Fruit fly (Drosophila melanogaster) whole organism, wandering third instar larva: ENCODE results near the gene CG43293.

Source experiments
- Abd-B ChIP-seq: fragments of >200 bp; optimal IDR thresholded peaks from 2 replicates; lab custom pipeline; 2017; ENCODE audit warnings: missing biosample characterization, missing genetic modification characterization
- CG32264 ChIP-seq: fragments of 200-800 bp; sonication (Bioruptor generic); optimal IDR thresholded peaks from 2 replicates; lab custom pipeline; 2016; ENCODE audit warnings: missing biosample characterization, missing genetic modification characterization
- CrebA ChIP-seq: fragments of 200-800 bp; sonication (Bioruptor generic); optimal IDR thresholded peaks from 2 replicates; lab custom pipeline; 2016; ENCODE audit warnings: missing biosample characterization, mild to moderate bottlenecking, missing genetic modification characterization, borderline replicate concordance
- Dif ChIP-seq: fragments of 200-275, 200-300 bp; sonication (Bioruptor generic); optimal IDR thresholded peaks from 2 replicates; lab custom pipeline; 2018; ENCODE audit warnings: missing biosample characterization, missing genetic modification characterization; ENCODE audit not compliant: partially characterized antibody
- GATAd ChIP-seq: sonication (Bioruptor generic); optimal IDR thresholded peaks from 2 replicates; lab custom pipeline; 2016; ENCODE audit warnings: missing biosample characterization, missing genetic modification characterization
- HLH106 ChIP-seq: fragments of 200-800 bp; optimal IDR thresholded peaks from 3 replicates; lab custom pipeline; 2019; ENCODE audit warnings: missing biosample characterization, mild to moderate bottlenecking, missing genetic modification characterization, moderate library complexity
- Hnf4 ChIP-seq: fragments of 200-800 bp; sonication (Bioruptor generic); optimal IDR thresholded peaks from 2 replicates; lab custom pipeline; 2016; ENCODE audit warnings: missing biosample characterization, mild to moderate bottlenecking, missing genetic modification characterization
- Hr78 ChIP-seq: fragments of >200 bp; optimal IDR thresholded peaks from 2 replicates; lab custom pipeline; 2017; ENCODE audit warnings: missing biosample characterization, missing genetic modification characterization
- Hr83 ChIP-seq: fragments of 200-300 bp; sonication (Bioruptor generic); optimal IDR thresholded peaks from 2 replicates; lab custom pipeline; 2016; ENCODE audit warnings: missing biosample characterization, mild to moderate bottlenecking, missing genetic modification characterization, moderate library complexity; ENCODE audit not compliant: poor library complexity, severe bottlenecking
- Myc ChIP-seq: fragments of >200 bp; optimal IDR thresholded peaks from 2 replicates; lab custom pipeline; 2017
- N ChIP-seq: fragments of >200 bp; optimal IDR thresholded peaks from 2 replicates; lab custom pipeline; 2018; ENCODE audit warnings: missing biosample characterization, missing external identifiers, missing genetic modification characterization
- OdsH ChIP-seq: fragments of 200-800 bp; sonication (Bioruptor generic); optimal IDR thresholded peaks from 2 replicates; lab custom pipeline; 2016; ENCODE audit warnings: missing biosample characterization, mild to moderate bottlenecking, missing genetic modification characterization
- Rel ChIP-seq, 2 experiments: fragments of 200-800 bp; sonication (Bioruptor generic) in 1 of 2; optimal IDR thresholded peaks; 2 replicates in 1 of 2; 3 replicates in 1 of 2; lab custom pipeline; 2016 to 2019; ENCODE audit warnings: mild to moderate bottlenecking in 2 of 2, missing biosample characterization in 2 of 2, missing genetic modification characterization in 2 of 2, moderate library complexity in 1 of 2
- Sp1 ChIP-seq: fragments of 200-800 bp; sonication (Bioruptor generic); optimal IDR thresholded peaks from 3 replicates; lab custom pipeline; 2019; ENCODE audit warnings: missing biosample characterization, mild to moderate bottlenecking, missing genetic modification characterization, moderate library complexity
- Vsx2 ChIP-seq: fragments of 200-300, 225-300 bp; sonication (Bioruptor generic); optimal IDR thresholded peaks from 2 replicates; lab custom pipeline; 2018; ENCODE audit warnings: missing biosample characterization, missing genetic modification characterization; ENCODE audit not compliant: partially characterized antibody
- br ChIP-seq: fragments of 200-800 bp; sonication (Bioruptor generic); optimal IDR thresholded peaks from 2 replicates; lab custom pipeline; 2016; ENCODE audit warnings: missing biosample characterization, missing genetic modification characterization
- brk ChIP-seq: fragments of 200-800 bp; sonication (Bioruptor generic); optimal IDR thresholded peaks from 2 replicates; lab custom pipeline; 2016; ENCODE audit warnings: missing biosample characterization, mild to moderate bottlenecking, missing genetic modification characterization
- dl ChIP-seq, 2 experiments: fragments of 175-275, 200-275 bp in 1 of 2; fragments of 200-275 bp in 1 of 2; sonication (Bioruptor generic); optimal IDR thresholded peaks; lab custom pipeline; 2018; ENCODE audit warnings: mild to moderate bottlenecking in 2 of 2, missing biosample characterization in 2 of 2, missing genetic modification characterization in 2 of 2, moderate library complexity in 2 of 2; ENCODE audit not compliant: partially characterized antibody in 2 of 2, insufficient read depth in 1 of 2
- dmrt93B ChIP-seq: fragments of 200-800 bp; sonication (Bioruptor generic); optimal IDR thresholded peaks from 2 replicates; lab custom pipeline; 2018; ENCODE audit warnings: missing biosample characterization, mild to moderate bottlenecking, missing genetic modification characterization
- dsf ChIP-seq: sonication (Bioruptor generic); optimal IDR thresholded peaks from 2 replicates; lab custom pipeline; 2016; ENCODE audit warnings: missing biosample characterization, missing genetic modification characterization, borderline replicate concordance
- ey ChIP-seq: fragments of 200-800 bp; sonication (Bioruptor generic); optimal IDR thresholded peaks from 2 replicates; lab custom pipeline; 2016; ENCODE audit warnings: missing biosample characterization, missing genetic modification characterization
- foxo ChIP-seq, 2 experiments: fragments of 200-800 bp; sonication (Bioruptor generic); optimal IDR thresholded peaks; 2 replicates in 1 of 2; 3 replicates in 1 of 2; lab custom pipeline; 2016 to 2017; ENCODE audit warnings: missing biosample characterization in 2 of 2, missing genetic modification characterization in 2 of 2
- h ChIP-seq: fragments of 200-800 bp; sonication (Bioruptor generic); optimal IDR thresholded peaks from 3 replicates; lab custom pipeline; 2016; ENCODE audit warnings: missing biosample characterization, mild to moderate bottlenecking, missing genetic modification characterization
- jim ChIP-seq: fragments of 175-275, 200-325 bp; sonication (Bioruptor generic); optimal IDR thresholded peaks from 2 replicates; lab custom pipeline; 2016; ENCODE audit warnings: missing biosample characterization, mild to moderate bottlenecking, missing genetic modification characterization
- lola ChIP-seq: fragments of >200 bp; optimal IDR thresholded peaks from 2 replicates; lab custom pipeline; 2017; ENCODE audit warnings: missing biosample characterization, missing genetic modification characterization
- pan ChIP-seq: fragments of >200 bp; optimal IDR thresholded peaks from 2 replicates; lab custom pipeline; 2017
- psq ChIP-seq: fragments of 200-800 bp; sonication (Bioruptor generic); optimal IDR thresholded peaks from 3 replicates; lab custom pipeline; 2017; ENCODE audit warnings: missing biosample characterization, mild to moderate bottlenecking, missing genetic modification characterization, moderate library complexity
- rgr ChIP-seq: fragments of 200-800 bp; sonication (Bioruptor generic); optimal IDR thresholded peaks from 3 replicates; lab custom pipeline; 2016; ENCODE audit warnings: missing biosample characterization, mild to moderate bottlenecking, missing genetic modification characterization
- sage ChIP-seq: fragments of 200-800 bp; sonication (Bioruptor generic); optimal IDR thresholded peaks from 2 replicates; lab custom pipeline; 2016; ENCODE audit warnings: missing biosample characterization, mild to moderate bottlenecking, missing genetic modification characterization
- sv ChIP-seq: fragments of 200-800 bp; sonication (Bioruptor generic); optimal IDR thresholded peaks from 3 replicates; lab custom pipeline; 2016; ENCODE audit warnings: missing biosample characterization, missing genetic modification characterization
- tai ChIP-seq: sonication (Bioruptor generic); optimal IDR thresholded peaks from 2 replicates; lab custom pipeline; 2016; ENCODE audit warnings: missing biosample characterization, missing genetic modification characterization
- usp ChIP-seq: fragments of >200 bp; optimal IDR thresholded peaks from 2 replicates; lab custom pipeline; 2017; ENCODE audit warnings: missing biosample characterization, missing genetic modification characterization
- woc ChIP-seq: sonication (Bioruptor generic); optimal IDR thresholded peaks from 2 replicates; lab custom pipeline; 2016; ENCODE audit warnings: missing biosample characterization, mild to moderate bottlenecking, missing genetic modification characterization

CG43293 gene

DNA sequence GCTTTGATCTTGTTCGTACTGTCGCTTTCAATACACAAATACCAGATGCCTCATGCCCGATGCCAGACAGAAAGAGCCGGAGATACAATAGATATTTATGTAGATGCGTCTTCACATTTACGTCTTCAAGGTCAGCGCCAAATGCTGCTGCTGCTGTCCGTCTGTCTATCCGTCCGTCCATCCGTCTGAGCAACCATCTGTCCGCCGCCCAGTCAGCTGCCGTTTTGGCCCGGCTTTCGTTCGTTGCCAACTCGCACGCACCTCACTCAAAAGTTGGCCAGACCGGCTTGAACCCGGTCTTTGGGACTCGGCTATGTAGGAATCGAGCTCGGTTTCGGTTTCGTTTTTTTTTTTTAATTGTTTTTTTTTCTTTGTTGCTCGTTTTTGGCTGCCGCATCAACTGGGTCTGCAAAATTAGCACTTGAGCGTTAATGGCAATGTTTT lies 30.0 kb upstream of the CG43293 start:
- TF ChIP-seq Sp1 (GFP tag; lab: Kevin White, UChicago) (peak; percentile 41), ey (GFP tag; lab: Kevin White, UChicago) (no peak), CrebA (GFP tag; lab: Kevin White, UChicago) (peak; percentile 44), lola (GFP tag; lab: Kevin White, UChicago) (no peak), foxo (GFP tag; optimal IDR thresholded peaks at IDR 0.05; lab: Kevin White, UChicago) (no peak), tai (no peak), Rel (GFP tag; optimal IDR thresholded peaks at IDR 0.05; lab: Kevin White, UChicago) (peak; percentile 72), Rel (tag; optimal IDR thresholded peaks at IDR 0.05; lab: Kevin White, UChicago) (no peak), usp (GFP tag; lab: Kevin White, UChicago) (no peak)
- TF ChIP-seq, all 38 proteins: peak for 3

DNA sequence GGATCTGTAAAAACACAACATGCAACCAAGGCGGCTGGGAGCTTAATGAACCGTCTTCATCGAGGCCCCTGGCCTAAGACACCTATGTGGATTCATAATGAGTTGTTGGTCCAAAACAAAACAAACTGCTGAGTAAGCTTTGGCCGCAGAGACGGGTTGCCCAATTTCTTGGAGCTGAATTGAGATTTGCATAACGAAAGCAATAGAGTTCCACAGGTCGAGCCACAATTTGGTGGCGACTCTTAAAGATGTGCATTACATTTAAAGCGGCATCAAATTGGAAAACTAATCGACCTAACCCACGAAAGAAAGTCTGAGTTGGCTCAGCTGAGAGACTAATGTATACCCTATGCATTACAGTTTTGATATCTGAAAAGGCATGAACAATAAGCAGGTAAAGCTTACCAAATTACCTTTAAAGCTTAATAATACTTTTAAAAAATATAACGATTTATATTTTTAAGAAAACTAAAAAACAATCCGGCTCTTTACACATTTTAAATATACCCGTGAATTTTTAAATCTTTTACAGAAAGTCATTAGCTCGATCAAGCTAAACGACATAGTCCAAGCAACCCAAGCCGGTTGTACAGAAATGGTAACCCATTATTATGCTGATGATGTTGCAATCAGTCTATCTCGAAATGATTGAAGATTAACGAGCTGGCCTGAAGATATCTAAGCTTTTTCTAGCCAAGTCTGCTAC lies 27.5 kb upstream of the CG43293 start, which contains the start of gene CG13297:
Gene CG13297 (minus strand): TSS at position 51 of the 706 bp plus-strand sequence.
- no peak for TF ChIP-seq HLH106
- TF ChIP-seq GATAd (GFP tag; lab: Kevin White, UChicago): no peak
- no peak for TF ChIP-seq psq (GFP tag; lab: Kevin White, UChicago)
- TF ChIP-seq N (GFP tag; lab: Kevin White, UChicago): no peak
- TF ChIP-seq dsf (GFP tag; lab: Kevin White, UChicago): no peak
- no peak for TF ChIP-seq dl (GFP tag; optimal IDR thresholded peaks at IDR 0.05; lab: Kevin White, UChicago; ENCODE audit: insufficient read depth in 1 of 2, partially characterized antibody in 2 of 2)
- no peak for TF ChIP-seq Vsx2
- TF ChIP-seq OdsH (GFP tag; lab: Kevin White, UChicago): no peak
- TF ChIP-seq jim (GFP tag; lab: Kevin White, UChicago): no peak

DNA sequence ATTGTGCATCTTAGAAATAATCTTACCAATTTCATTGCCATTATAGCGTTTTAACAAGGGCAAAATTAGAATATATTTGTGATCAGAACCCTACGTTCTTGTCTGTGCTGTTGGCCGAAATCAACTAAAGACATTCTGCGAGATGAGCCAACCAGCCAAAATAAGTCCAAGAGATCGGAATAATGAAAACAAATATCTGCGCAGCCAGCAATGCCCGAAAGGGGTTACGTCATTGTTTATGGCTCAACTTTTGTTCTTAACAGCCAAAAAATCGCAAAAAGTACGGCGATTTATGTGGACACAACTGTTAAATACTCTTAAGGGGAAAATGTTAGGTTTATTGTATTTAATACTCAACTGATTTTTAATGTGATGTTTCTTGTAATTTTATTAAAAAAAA lies 26.5 kb upstream of the CG43293 start, which contains the start of gene Cpr65Ay:
Gene Cpr65Ay (minus strand): TSS at position 101 of the 400 bp plus-strand sequence.
- TF ChIP-seq dmrt93B (GFP tag; lab: Kevin White, UChicago): no peak
- TF ChIP-seq Hr78 (GFP tag; lab: Kevin White, UChicago): no peak
- TF ChIP-seq brk (GFP tag; lab: Kevin White, UChicago): no peak
- TF ChIP-seq sage (GFP tag; lab: Kevin White, UChicago): no peak

DNA sequence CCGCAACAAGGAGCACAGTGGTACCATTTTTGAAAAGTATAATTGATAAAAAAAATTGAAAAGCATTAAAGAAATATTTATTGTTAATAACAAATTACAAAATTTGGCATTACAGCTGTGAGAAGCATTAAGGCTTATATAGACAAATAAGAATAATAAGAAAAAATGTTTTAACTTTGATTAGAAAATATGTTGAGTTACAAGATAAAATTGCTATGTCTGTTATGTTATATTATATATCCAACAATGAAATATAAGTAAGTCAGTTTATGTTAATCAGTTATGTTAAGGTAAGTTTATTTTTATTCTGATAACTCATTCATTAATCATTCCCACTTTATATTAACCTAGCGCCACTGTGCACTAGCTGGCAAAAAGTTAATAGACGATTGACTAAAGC lies 25.1 kb upstream of the CG43293 start:
- TF ChIP-seq psq (GFP tag; lab: Kevin White, UChicago): no peak
- no peak for TF ChIP-seq foxo (GFP tag; optimal IDR thresholded peaks at IDR 0.05; lab: Kevin White, UChicago)
- no peak for TF ChIP-seq Abd-B (GFP tag; lab: Kevin White, UChicago)
- no peak for TF ChIP-seq OdsH (GFP tag; lab: Kevin White, UChicago)
- no peak for TF ChIP-seq Dif (GFP tag; lab: Kevin White, UChicago)
- no peak for TF ChIP-seq dl (GFP tag; optimal IDR thresholded peaks at IDR 0.05; lab: Kevin White, UChicago; ENCODE audit: insufficient read depth in 1 of 2, partially characterized antibody in 2 of 2)
- TF ChIP-seq, all 38 proteins: peak for 0

DNA sequence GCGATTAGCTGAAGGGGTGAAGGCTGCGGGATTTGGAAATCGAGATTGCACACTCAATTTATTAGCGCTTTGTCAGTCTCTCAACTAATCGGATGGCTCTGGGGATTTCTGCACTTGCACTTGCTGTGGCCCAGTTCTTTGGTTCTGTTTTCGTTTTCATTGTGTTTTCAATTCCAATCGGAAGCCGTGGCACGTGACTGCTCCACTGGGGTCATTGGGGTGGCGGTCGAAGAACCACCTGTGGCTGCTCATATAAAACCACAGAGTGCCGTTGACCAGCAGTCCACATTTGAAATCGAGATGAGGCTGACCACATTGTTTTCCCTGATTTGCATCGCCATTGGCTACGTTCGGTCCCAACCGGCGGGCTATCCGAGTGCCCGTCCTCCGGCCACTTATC lies 24.5 kb upstream of the CG43293 start, which contains the start of gene Cpr65Az:
Gene Cpr65Az (plus strand): TSS at position 301 of the 400 bp plus-strand sequence.
- TF ChIP-seq pan (lab: Kevin White, UChicago): no peak
- no peak for TF ChIP-seq CG32264 (GFP tag; lab: Kevin White, UChicago)
- no peak for TF ChIP-seq Hnf4 (GFP tag; lab: Kevin White, UChicago)
- TF ChIP-seq Hr83 (GFP tag; lab: Kevin White, UChicago): no peak
- no peak for TF ChIP-seq Hr78 (GFP tag; lab: Kevin White, UChicago)
- no peak for TF ChIP-seq Vsx2

DNA sequence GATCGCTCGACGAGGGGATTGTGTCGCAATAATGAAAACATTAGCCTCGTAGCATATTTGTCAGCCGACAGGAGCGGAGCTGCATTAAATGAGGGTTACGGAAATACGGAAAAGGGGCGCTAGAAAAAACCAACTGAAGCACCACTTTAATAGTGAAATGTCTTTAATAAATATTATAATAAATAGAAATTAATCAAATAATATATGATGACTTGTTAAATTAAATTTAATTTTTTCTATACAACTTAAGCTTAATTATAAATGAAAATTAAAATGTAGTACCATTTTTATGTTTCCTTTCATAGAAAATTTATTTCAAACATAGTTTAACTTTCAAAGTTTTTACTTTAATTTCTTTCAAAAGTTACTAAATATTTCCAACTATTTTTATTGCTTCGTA lies 23.0 kb upstream of the CG43293 start:
- TF ChIP-seq br (GFP tag; lab: Kevin White, UChicago): no peak
- no peak for TF ChIP-seq dsf (GFP tag; lab: Kevin White, UChicago)
- no peak for TF ChIP-seq Rel (GFP tag; optimal IDR thresholded peaks at IDR 0.05; lab: Kevin White, UChicago)
- TF ChIP-seq Rel (tag; optimal IDR thresholded peaks at IDR 0.05; lab: Kevin White, UChicago): no peak
- no peak for TF ChIP-seq Myc (lab: Kevin White, UChicago)
- no peak for TF ChIP-seq tai
- no peak for TF ChIP-seq foxo (GFP tag; optimal IDR thresholded peaks at IDR 0.05; lab: Kevin White, UChicago)
- no peak for TF ChIP-seq jim (GFP tag; lab: Kevin White, UChicago)
- TF ChIP-seq rgr (GFP tag; lab: Kevin White, UChicago): no peak
- no peak for TF ChIP-seq psq (GFP tag; lab: Kevin White, UChicago)
- TF ChIP-seq N (GFP tag; lab: Kevin White, UChicago): no peak
- TF ChIP-seq lola (GFP tag; lab: Kevin White, UChicago): no peak
- TF ChIP-seq brk (GFP tag; lab: Kevin White, UChicago): no peak
- TF ChIP-seq woc: no peak
- TF ChIP-seq dmrt93B (GFP tag; lab: Kevin White, UChicago): no peak
- TF ChIP-seq GATAd (GFP tag; lab: Kevin White, UChicago): no peak
- no peak for TF ChIP-seq OdsH (GFP tag; lab: Kevin White, UChicago)
- TF ChIP-seq h: no peak
- TF ChIP-seq Hr83 (GFP tag; lab: Kevin White, UChicago): no peak
- TF ChIP-seq sv (GFP tag; lab: Kevin White, UChicago): no peak
